Fruit fly (Drosophila melanogaster): ENCODE results near the gene raskol.

Gene raskol

DNA sequence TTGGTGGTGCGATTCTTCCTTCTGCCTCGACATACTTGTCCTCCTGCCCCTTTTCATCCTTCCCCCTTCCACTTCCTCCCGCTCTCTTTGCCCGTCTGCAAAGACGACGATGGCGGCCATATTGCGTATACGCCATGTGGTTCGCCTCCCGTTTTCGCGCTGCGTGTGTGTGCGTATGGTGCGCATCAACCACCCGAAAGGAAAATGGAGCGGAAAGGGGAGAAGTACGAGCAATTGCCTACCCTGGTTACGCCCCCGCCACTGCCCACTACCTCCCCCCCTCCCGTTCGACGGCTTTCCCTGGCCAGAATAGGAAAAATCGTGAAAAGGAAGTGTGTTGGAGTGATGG lies 89.8 kb downstream of the raskol start (continued):
- TF ChIP-seq CG3726 (GFP tag; IDR thresholded peaks at IDR 0.05): no peak
- TF ChIP-seq crol (GFP tag; IDR thresholded peaks at IDR 0.05): peak; percentile 87
- peak; percentile 54 for TF ChIP-seq Med (GFP tag)
- no peak for TF ChIP-seq CG4404 (GFP tag; IDR thresholded peaks at IDR 0.05)
- no peak for TF ChIP-seq Antp (GFP tag; optimal IDR thresholded peaks at IDR 0.05)
- TF ChIP-seq Nf-YC (tag; optimal IDR thresholded peaks at IDR 0.05): peak; percentile 76
- no peak for TF ChIP-seq Aef1 (GFP tag; IDR thresholded peaks at IDR 0.05)
- no peak for TF ChIP-seq ranshi (GFP tag; IDR thresholded peaks at IDR 0.05)
- no peak for TF ChIP-seq Opbp (GFP tag; IDR thresholded peaks at IDR 0.05; ENCODE audit: partially characterized antibody)
- TF ChIP-seq Adf1 (GFP tag; IDR thresholded peaks at IDR 0.05): peak; percentile 38; the same call in 1 of the 2 replicates
